Fruit fly (Drosophila melanogaster) whole organism, embryonic: ENCODE measurements around the gene CG33631.

ENCODE experiments used
- Asciz ChIP-seq: fragments of 200-800 bp; sonication (Bioruptor generic); optimal IDR thresholded peaks from 2 replicates; lab custom pipeline; 2017; ENCODE audit warnings: missing biosample characterization, mild to moderate bottlenecking, missing genetic modification characterization, missing genetic modification reagents
- Bdp1 ChIP-seq: fragments of 200-800 bp; sonication (Bioruptor generic); optimal IDR thresholded peaks from 3 replicates; lab custom pipeline; 2016; ENCODE audit warnings: missing biosample characterization, missing genetic modification characterization
- BtbVII ChIP-seq: fragments of 200-800 bp; sonication (Bioruptor generic); optimal IDR thresholded peaks from 3 replicates; lab custom pipeline; 2017; ENCODE audit warnings: missing biosample characterization, mild to moderate bottlenecking, missing genetic modification characterization
- Bteb2 ChIP-seq: fragments of 200-800 bp; sonication (Bioruptor generic); optimal IDR thresholded peaks from 2 replicates; lab custom pipeline; 2016; ENCODE audit warnings: missing biosample characterization, missing genetic modification characterization
- CG1024 ChIP-seq: fragments of 200-800 bp; sonication (Bioruptor generic); IDR thresholded peaks from 2 replicates; pipeline ENCODE4 v1.3.6; 2022; ENCODE audit warnings: missing biosample characterization, missing genetic modification characterization
- CG13624 ChIP-seq: fragments of 200-800 bp; sonication (Bioruptor generic); optimal IDR thresholded peaks from 2 replicates; lab custom pipeline; 2016; ENCODE audit warnings: missing biosample characterization, missing genetic modification characterization
- CG13894 ChIP-seq: fragments of 200-800 bp; sonication (Bioruptor generic); optimal IDR thresholded peaks from 3 replicates; lab custom pipeline; 2018; ENCODE audit warnings: missing biosample characterization, mild to moderate bottlenecking, missing genetic modification characterization, moderate library complexity
- CG14050 ChIP-seq: fragments of 200-800 bp; sonication (Bioruptor generic); IDR thresholded peaks from 3 replicates; pipeline ENCODE4 v1.3.6; 2022; ENCODE audit warnings: missing biosample characterization, missing genetic modification characterization
- CG14441 ChIP-seq: fragments of 200-800 bp; sonication (Bioruptor generic); IDR thresholded peaks from 2 replicates; pipeline ENCODE4 v1.3.6; 2022; ENCODE audit warnings: missing biosample characterization, missing genetic modification characterization
- CG14965 ChIP-seq: fragments of 200-800 bp; sonication (Bioruptor generic); optimal IDR thresholded peaks from 2 replicates; lab custom pipeline; 2016; ENCODE audit warnings: missing biosample characterization, missing genetic modification characterization, borderline replicate concordance
- CG15269 ChIP-seq: fragments of 200-800 bp; sonication (Bioruptor generic); optimal IDR thresholded peaks from 2 replicates; lab custom pipeline; 2018; ENCODE audit warnings: missing biosample characterization, mild to moderate bottlenecking, missing genetic modification characterization, moderate library complexity
- CG17186 ChIP-seq: fragments of 200-800 bp; sonication (Bioruptor generic); optimal IDR thresholded peaks from 3 replicates; lab custom pipeline; 2017; ENCODE audit warnings: missing biosample characterization, missing genetic modification reagents, missing genetic modification characterization
- CG17328 ChIP-seq: fragments of 200-800 bp; sonication (Bioruptor generic); IDR thresholded peaks from 2 replicates; pipeline ENCODE4 v1.3.6; 2022; ENCODE audit warnings: missing biosample characterization, missing genetic modification characterization
- CG17361 ChIP-seq: fragments of 200-800 bp; sonication (Bioruptor generic); IDR thresholded peaks from 3 replicates; pipeline ENCODE4 v1.3.6; 2022; ENCODE audit warnings: missing biosample characterization, missing genetic modification characterization
- CG17612 ChIP-seq: fragments of 200-800 bp; sonication (Bioruptor generic); IDR thresholded peaks from 2 replicates; pipeline ENCODE4 v1.3.6; 2022; ENCODE audit warnings: missing biosample characterization, missing genetic modification characterization
- CG2120 ChIP-seq: fragments of 200-800 bp; sonication (Bioruptor generic); optimal IDR thresholded peaks from 3 replicates; lab custom pipeline; 2016; ENCODE audit warnings: missing biosample characterization, missing genetic modification characterization
- CG31388 ChIP-seq: fragments of 200-800 bp; sonication (Bioruptor generic); optimal IDR thresholded peaks from 2 replicates; lab custom pipeline; 2016; ENCODE audit warnings: missing biosample characterization, missing genetic modification characterization
- CG31441 ChIP-seq: fragments of 200-800 bp; sonication (Bioruptor generic); IDR thresholded peaks from 2 replicates; pipeline ENCODE4 v1.3.6; 2022; ENCODE audit warnings: missing biosample characterization, missing genetic modification characterization
- CG4404 ChIP-seq: fragments of 200-800 bp; sonication (Bioruptor generic); IDR thresholded peaks from 2 replicates; pipeline ENCODE4 v1.3.6; 2022; ENCODE audit warnings: missing biosample characterization, missing genetic modification characterization
- CG4820 ChIP-seq: fragments of 200-800 bp; sonication (Bioruptor generic); optimal IDR thresholded peaks from 3 replicates; lab custom pipeline; 2016; ENCODE audit warnings: missing biosample characterization, missing genetic modification characterization
- CG6813 ChIP-seq: fragments of 200-800 bp; sonication (Bioruptor generic); optimal IDR thresholded peaks from 2 replicates; lab custom pipeline; 2017; ENCODE audit warnings: missing biosample characterization, missing genetic modification characterization, mild to moderate bottlenecking, moderate library complexity, missing genetic modification reagents
- CG7271 ChIP-seq: fragments of 200-800 bp; sonication (Bioruptor generic); optimal IDR thresholded peaks from 2 replicates; lab custom pipeline; 2018; ENCODE audit warnings: missing biosample characterization, mild to moderate bottlenecking, missing genetic modification characterization, moderate library complexity
- CG7839 ChIP-seq: fragments of 200-800 bp; sonication (Bioruptor generic); optimal IDR thresholded peaks from 3 replicates; lab custom pipeline; 2018; ENCODE audit warnings: missing biosample characterization, mild to moderate bottlenecking, missing genetic modification characterization, moderate library complexity
- CG8388 ChIP-seq: fragments of 200-800 bp; sonication (Bioruptor generic); optimal IDR thresholded peaks from 2 replicates; lab custom pipeline; 2019; ENCODE audit warnings: missing biosample characterization, mild to moderate bottlenecking, missing genetic modification characterization, moderate library complexity
- CG8944 ChIP-seq: fragments of 200-800 bp; sonication (Bioruptor generic); optimal IDR thresholded peaks from 3 replicates; lab custom pipeline; 2016; ENCODE audit warnings: missing biosample characterization, missing genetic modification characterization
- CG9437 ChIP-seq: fragments of 200-800 bp; sonication (Bioruptor generic); optimal IDR thresholded peaks from 2 replicates; lab custom pipeline; 2018; ENCODE audit warnings: missing biosample characterization, mild to moderate bottlenecking, missing genetic modification characterization
- CG9797 ChIP-seq: fragments of 200-800 bp; sonication (Bioruptor generic); optimal IDR thresholded peaks from 3 replicates; lab custom pipeline; 2018; ENCODE audit warnings: missing biosample characterization, mild to moderate bottlenecking, missing genetic modification characterization
- Chrac-16 ChIP-seq: fragments of 200-800 bp; sonication (Bioruptor generic); optimal IDR thresholded peaks from 3 replicates; lab custom pipeline; 2016; ENCODE audit warnings: missing biosample characterization, missing genetic modification characterization
- Doc2 ChIP-seq: fragments of 200-800 bp; sonication (Bioruptor generic); IDR thresholded peaks from 2 replicates; pipeline ENCODE4 v1.3.6; 2022; ENCODE audit warnings: missing biosample characterization, missing genetic modification characterization
- Drgx ChIP-seq: fragments of 200-800 bp; sonication (Bioruptor generic); IDR thresholded peaks from 2 replicates; pipeline ENCODE4 v1.3.6; 2022; ENCODE audit warnings: missing biosample characterization, missing genetic modification characterization
- Fer1 ChIP-seq: fragments of 200-800 bp; sonication (Bioruptor generic); optimal IDR thresholded peaks from 2 replicates; lab custom pipeline; 2017; ENCODE audit warnings: missing biosample characterization, mild to moderate bottlenecking, missing genetic modification characterization
- HLHmδ ChIP-seq: fragments of 200-800 bp; sonication (Bioruptor generic); optimal IDR thresholded peaks from 2 replicates; lab custom pipeline; 2018; ENCODE audit warnings: missing biosample characterization, mild to moderate bottlenecking, missing genetic modification characterization, moderate library complexity
- Hr51 ChIP-seq, 2 experiments: fragments of 200-800 bp; sonication (Bioruptor generic); optimal IDR thresholded peaks; 2 replicates in 1 of 2; 3 replicates in 1 of 2; lab custom pipeline; 2016 to 2018; ENCODE audit warnings: missing biosample characterization in 2 of 2, missing genetic modification characterization in 2 of 2, mild to moderate bottlenecking in 1 of 2, moderate library complexity in 1 of 2
- Mes4 ChIP-seq: fragments of 200-800 bp; sonication (Bioruptor generic); optimal IDR thresholded peaks from 2 replicates; lab custom pipeline; 2016; ENCODE audit warnings: missing biosample characterization, missing genetic modification characterization
- NC2α ChIP-seq: fragments of 200-800 bp; sonication (Bioruptor generic); optimal IDR thresholded peaks from 2 replicates; lab custom pipeline; 2016; ENCODE audit warnings: missing biosample characterization, missing genetic modification characterization
- Nf-YA ChIP-seq: fragments of 200-800 bp; sonication (Bioruptor generic); IDR thresholded peaks from 2 replicates; pipeline ENCODE4 v1.3.6; 2022; ENCODE audit warnings: missing biosample characterization, missing genetic modification characterization
- Opbp ChIP-seq: fragments of 200-800 bp; sonication (Bioruptor generic); IDR thresholded peaks from 3 replicates; pipeline ENCODE4 v1.3.6; 2022; ENCODE audit warnings: missing biosample characterization, missing genetic modification characterization; ENCODE audit not compliant: partially characterized antibody
- Sin3A ChIP-seq: fragments of >200 bp; optimal IDR thresholded peaks from 2 replicates; lab custom pipeline; 2018
- Sox102F ChIP-seq: fragments of 200-800 bp; sonication (Bioruptor generic); optimal IDR thresholded peaks from 2 replicates; lab custom pipeline; 2018; ENCODE audit warnings: missing biosample characterization, mild to moderate bottlenecking, missing genetic modification characterization, moderate library complexity
- Xbp1 ChIP-seq: fragments of 200-800 bp; sonication (Bioruptor generic); optimal IDR thresholded peaks from 3 replicates; lab custom pipeline; 2016; ENCODE audit warnings: missing biosample characterization, mild to moderate bottlenecking, missing genetic modification characterization
- bigmax ChIP-seq: fragments of 200-800 bp; sonication (Bioruptor generic); optimal IDR thresholded peaks from 2 replicates; lab custom pipeline; 2018; ENCODE audit warnings: missing biosample characterization, mild to moderate bottlenecking, missing genetic modification characterization
- cas ChIP-seq: fragments of 200-800 bp; sonication (Bioruptor generic); IDR thresholded peaks from 2 replicates; pipeline ENCODE4 v1.3.6; 2022; ENCODE audit warnings: missing biosample characterization, missing genetic modification characterization
- dmrt99B ChIP-seq: fragments of 200-800 bp; sonication (Bioruptor generic); optimal IDR thresholded peaks from 2 replicates; lab custom pipeline; 2018; ENCODE audit warnings: missing biosample characterization, mild to moderate bottlenecking, missing genetic modification characterization, moderate library complexity
- dpn ChIP-seq, 2 experiments: fragments of 200-800 bp; sonication (Bioruptor generic); optimal IDR thresholded peaks; 3 replicates each; lab custom pipeline; 2016; ENCODE audit warnings: missing biosample characterization in 2 of 2, missing genetic modification characterization in 2 of 2
- ems ChIP-seq: fragments of 200-800 bp; sonication (Bioruptor generic); optimal IDR thresholded peaks from 3 replicates; lab custom pipeline; 2016; ENCODE audit warnings: missing biosample characterization, missing genetic modification characterization
- en ChIP-seq: fragments of 200-800 bp; sonication (Bioruptor generic); optimal IDR thresholded peaks from 2 replicates; lab custom pipeline; 2016; ENCODE audit warnings: missing biosample characterization, missing genetic modification characterization
- eve ChIP-seq, 2 experiments: fragments of >200 bp; optimal IDR thresholded peaks; 2 replicates each; lab custom pipeline; 2017; ENCODE audit warnings: missing biosample characterization in 2 of 2, missing genetic modification characterization in 2 of 2
- fd102C ChIP-seq: fragments of 200-800 bp; sonication (Bioruptor generic); optimal IDR thresholded peaks from 2 replicates; lab custom pipeline; 2018; ENCODE audit warnings: missing biosample characterization, mild to moderate bottlenecking, missing genetic modification characterization, moderate library complexity
- gce ChIP-seq: fragments of 200-800 bp; sonication (Bioruptor generic); IDR thresholded peaks from 3 replicates; pipeline ENCODE4 v1.3.6; 2022; ENCODE audit warnings: missing biosample characterization, missing genetic modification characterization
- jing ChIP-seq: fragments of 200-800 bp; sonication (Bioruptor generic); optimal IDR thresholded peaks from 2 replicates; lab custom pipeline; 2018; ENCODE audit warnings: missing biosample characterization, mild to moderate bottlenecking, missing genetic modification characterization
- odd ChIP-seq: fragments of 200-800 bp; sonication (Bioruptor generic); optimal IDR thresholded peaks from 2 replicates; lab custom pipeline; 2017; ENCODE audit warnings: missing biosample characterization, mild to moderate bottlenecking, missing genetic modification characterization
- phol ChIP-seq: fragments of 200-800 bp; sonication (Bioruptor generic); optimal IDR thresholded peaks from 3 replicates; lab custom pipeline; 2018; ENCODE audit warnings: missing biosample characterization, mild to moderate bottlenecking, missing genetic modification characterization, moderate library complexity
- sens ChIP-seq: fragments of 200-800 bp; sonication (Bioruptor generic); peaks from one replicate; lab custom pipeline; 2016; ENCODE audit warnings: missing biosample characterization, missing genetic modification characterization

CG33631 gene

dm6 chr3R:10086683-10087082, 22.9 kb downstream of the CG33631 start (continued):
- TF ChIP-seq CG17612 (GFP tag; lab: Robert Waterston, UW) (no peak), CG8944 (GFP tag; lab: Kevin White, UChicago) (no peak), NC2α (GFP tag; lab: Kevin White, UChicago) (no peak), Chrac-16 (GFP tag; lab: Kevin White, UChicago) (no peak), CG2120 (GFP tag; lab: Kevin White, UChicago) (no peak), Bdp1 (no peak), Asciz (no peak), CG15269 (tag; lab: Kevin White, UChicago) (no peak), eve (GFP tag; optimal IDR thresholded peaks at IDR 0.05; lab: Kevin White, UChicago) (peak in 1 of 2 experiments; percentile 28), bigmax (no peak), Nf-YA (GFP tag; lab: Robert Waterston, UW) (no peak), BtbVII (GFP tag; lab: Kevin White, UChicago) (no peak), Sin3A (lab: Kevin White, UChicago) (no peak), gce (GFP tag; lab: Robert Waterston, UW) (no peak), Sox102F (peak; percentile 40), cas (GFP tag; lab: Robert Waterston, UW) (no peak), CG7271 (tag; lab: Kevin White, UChicago) (no peak), Hr51 (GFP tag; optimal IDR thresholded peaks at IDR 0.05; lab: Kevin White, UChicago) (no peak), CG14441 (GFP tag; lab: Robert Waterston, UW) (no peak), CG13894 (no peak), sens (GFP tag; lab: Kevin White, UChicago) (peak; percentile 73), odd (GFP tag; lab: Kevin White, UChicago) (no peak), Doc2 (GFP tag; lab: Robert Waterston, UW) (no peak), CG31441 (GFP tag; lab: Robert Waterston, UW) (no peak), CG17328 (GFP tag; lab: Robert Waterston, UW) (no peak), CG14965 (GFP tag; lab: Kevin White, UChicago) (no peak), en (no peak), CG31388 (GFP tag; lab: Kevin White, UChicago) (no peak), Fer1 (GFP tag; lab: Kevin White, UChicago) (no peak), Drgx (GFP tag; lab: Robert Waterston, UW) (no peak), CG4820 (GFP tag; lab: Kevin White, UChicago) (no peak), CG1024 (no peak), CG8388 (GFP tag; lab: Kevin White, UChicago) (no peak), Xbp1 (GFP tag; lab: Kevin White, UChicago) (no peak), HLHmδ (GFP tag; lab: Kevin White, UChicago) (no peak), CG6813 (GFP tag; lab: Kevin White, UChicago) (no peak), dpn (GFP tag; optimal IDR thresholded peaks at IDR 0.05; lab: Kevin White, UChicago) (no peak), Opbp (GFP tag; lab: Robert Waterston, UW) (no peak), Bteb2 (no peak), CG17186 (no peak), CG13624 (no peak), jing (no peak), CG9797 (no peak), CG7839 (tag; lab: Kevin White, UChicago) (no peak), ems (GFP tag; lab: Kevin White, UChicago) (no peak), CG9437 (GFP tag; lab: Kevin White, UChicago) (peak; percentile 28), phol (tag; lab: Kevin White, UChicago) (peak; percentile 11), dmrt99B (peak; percentile 35), CG14050 (GFP tag; lab: Robert Waterston, UW) (no peak), CG17361 (GFP tag; lab: Robert Waterston, UW) (peak; percentile 49; the same call in 2 of the 3 replicates), Mes4 (GFP tag; lab: Kevin White, UChicago) (no peak), CG4404 (no peak), fd102C (GFP tag; lab: Kevin White, UChicago) (no peak)
